Worm (Caenorhabditis elegans): ENCODE results near the gene prk-2.

Gene prk-2

ce11 chrIII:3331767-3332166 is 38.2 kb downstream of the prk-2 start:
- TF ChIP-seq lin-38 (GFP tag; IDR thresholded peaks at IDR 0.05) (peak; percentile 87), unc-130 (GFP tag; optimal IDR thresholded peaks at IDR 0.05) (peak; percentile 23), F49E8.2 (tag; optimal IDR thresholded peaks at IDR 0.05; ENCODE audit: borderline replicate concordance) (peak; percentile 42), dve-1 (tag; optimal IDR thresholded peaks at IDR 0.05; ENCODE audit: insufficient read depth) (no peak), nhr-25 (tag; optimal IDR thresholded peaks at IDR 0.05; ENCODE audit: borderline replicate concordance, insufficient read depth) (no peak), nhr-6 (tag; optimal IDR thresholded peaks at IDR 0.05) (no peak), lir-3 (tag; optimal IDR thresholded peaks at IDR 0.05) (no peak), hif-1 (tag; optimal IDR thresholded peaks at IDR 0.05) (no peak), nhr-102 (tag; optimal IDR thresholded peaks at IDR 0.05) (no peak), jun-1 (tag; optimal IDR thresholded peaks at IDR 0.05) (no peak), gei-8 (GFP tag; optimal IDR thresholded peaks at IDR 0.05) (no peak), nhr-48 (tag; optimal IDR thresholded peaks at IDR 0.05) (no peak), spr-1 (tag; optimal IDR thresholded peaks at IDR 0.05) (no peak), unc-39 (tag; optimal IDR thresholded peaks at IDR 0.05) (no peak), Y48G9A.11 (GFP tag; IDR thresholded peaks at IDR 0.05) (no peak), daf-19 (GFP tag; conservative IDR thresholded peaks at IDR 0.05) (no peak), zfp-2 (tag; optimal IDR thresholded peaks at IDR 0.05) (no peak), zag-1 (tag; optimal IDR thresholded peaks at IDR 0.05) (no peak), ceh-28 (tag; optimal IDR thresholded peaks at IDR 0.05) (no peak), egl-27 (tag; optimal IDR thresholded peaks at IDR 0.05) (no peak), dpl-1 (GFP tag; optimal IDR thresholded peaks at IDR 0.05) (no peak), pqm-1 (tag; optimal IDR thresholded peaks at IDR 0.05) (no peak), dmd-9 (GFP tag; IDR thresholded peaks at IDR 0.05) (no peak)

- TF ChIP-seq dmd-9 (GFP tag; IDR thresholded peaks at IDR 0.05) = no peak
- peak; percentile 94 for TF ChIP-seq aha-1 (tag)
- TF ChIP-seq nhr-77 (tag; optimal IDR thresholded peaks at IDR 0.05) = no peak
Observed at ce11 chrIII:3329467-3329866, 40.5 kb downstream of the prk-2 start.

ce11 chrIII:3323906-3324305 is 46.1 kb downstream of the prk-2 start:
- peak; percentile 52 for TF ChIP-seq hlh-30 (tag; optimal IDR thresholded peaks at IDR 0.05; ENCODE audit: insufficient read depth)
- TF ChIP-seq rbr-2 (tag; optimal IDR thresholded peaks at IDR 0.05) = peak; percentile 15
- TF ChIP-seq ztf-7 (tag; optimal IDR thresholded peaks at IDR 0.05) = peak; percentile 44
- TF ChIP-seq dpl-1 (GFP tag; optimal IDR thresholded peaks at IDR 0.05) = peak; percentile 70
- no peak for TF ChIP-seq lim-7 (GFP tag; IDR thresholded peaks at IDR 0.05)
- TF ChIP-seq Y48G9A.11 (GFP tag; IDR thresholded peaks at IDR 0.05) = no peak
- no peak for TF ChIP-seq ceh-32 (tag; optimal IDR thresholded peaks at IDR 0.05; ENCODE audit: poor library complexity)
- TF ChIP-seq nhr-76 (tag; optimal IDR thresholded peaks at IDR 0.05) = no peak
- TF ChIP-seq mep-1 (tag; optimal IDR thresholded peaks at IDR 0.05) = peak; percentile 61
- TF ChIP-seq nhr-102 (tag; optimal IDR thresholded peaks at IDR 0.05) = peak; percentile 9
- TF ChIP-seq ceh-28 (tag; optimal IDR thresholded peaks at IDR 0.05) = no peak
- TF ChIP-seq lin-15B (tag; optimal IDR thresholded peaks at IDR 0.05) = no peak
- TF ChIP-seq daf-12 (tag; optimal IDR thresholded peaks at IDR 0.05) = no peak
- peak; percentile 2 for TF ChIP-seq lin-13 (GFP tag; optimal IDR thresholded peaks at IDR 0.05)
- TF ChIP-seq mxl-2 (GFP tag; conservative IDR thresholded peaks at IDR 0.05) = no peak
- TF ChIP-seq daf-8 (GFP tag; IDR thresholded peaks at IDR 0.05) = no peak
- TF ChIP-seq T20F7.1 (GFP tag; optimal IDR thresholded peaks at IDR 0.05) = peak; percentile 59
- TF ChIP-seq fkh-10 (GFP tag; optimal IDR thresholded peaks at IDR 0.05) = peak; percentile 16
- peak; percentile 66 for TF ChIP-seq ama-1 (optimal IDR thresholded peaks at IDR 0.05)
- TF ChIP-seq nhr-25 (tag; optimal IDR thresholded peaks at IDR 0.05; ENCODE audit: borderline replicate concordance, insufficient read depth) = no peak
- TF ChIP-seq spr-1 (tag; optimal IDR thresholded peaks at IDR 0.05) = peak; percentile 8
- no peak for TF ChIP-seq nhr-28 (tag; optimal IDR thresholded peaks at IDR 0.05)
- TF ChIP-seq lsy-2 (tag; optimal IDR thresholded peaks at IDR 0.05) = peak in 1 of 2 experiments; percentile 88
- TF ChIP-seq hif-1 (tag; optimal IDR thresholded peaks at IDR 0.05) = peak in 1 of 2 experiments; percentile 2
- no peak for TF ChIP-seq unc-130 (GFP tag; optimal IDR thresholded peaks at IDR 0.05)
- TF ChIP-seq nhr-10 (tag; optimal IDR thresholded peaks at IDR 0.05) = no peak
- TF ChIP-seq zfp-3 (GFP tag; conservative IDR thresholded peaks at IDR 0.05) = 0 out of 2 replicates have a peak, but pooled peaks have one; percentile 38
- peak; percentile 83 for TF ChIP-seq mes-2 (tag; optimal IDR thresholded peaks at IDR 0.05; ENCODE audit: poor library complexity, severe bottlenecking)
- peak; percentile 8 for TF ChIP-seq nhr-6 (tag; optimal IDR thresholded peaks at IDR 0.05)
- peak; percentile 90 for TF ChIP-seq aha-1 (tag)
- TF ChIP-seq F49E8.2 (tag; optimal IDR thresholded peaks at IDR 0.05; ENCODE audit: borderline replicate concordance) = peak; percentile 15
- peak; percentile 65; the same call in 1 of the 2 replicates for TF ChIP-seq nhr-42 (GFP tag; IDR thresholded peaks at IDR 0.05)
- no peak for TF ChIP-seq ctbp-1 (GFP tag; IDR thresholded peaks at IDR 0.05)
- peak; percentile 50 for TF ChIP-seq nhr-77 (tag; optimal IDR thresholded peaks at IDR 0.05)
